Worm (Caenorhabditis elegans) whole organism, late embryonic: ENCODE results near the gene K10G4.5.
"Not testable (repeated sequence)": the region's sequence is repeated elsewhere in the genome, so short reads cannot be mapped to it uniquely, and the experiment has no call there.

ENCODE experiments used
- C08G9.2 ChIP-seq: sonication (generic microtip); optimal IDR thresholded peaks from 2 replicates; lab custom pipeline; 2016; ENCODE audit warnings: mild to moderate bottlenecking, missing genetic modification characterization, moderate library complexity, missing compliant biosample characterization
- C38D4.7 ChIP-seq: fragments of 200-800 bp; sonication (Bioruptor generic); optimal IDR thresholded peaks from 2 replicates; lab custom pipeline; 2018; ENCODE audit warnings: mild to moderate bottlenecking, missing genetic modification characterization, moderate library complexity, missing compliant biosample characterization
- F13H6.1 ChIP-seq: sonication (generic microtip); optimal IDR thresholded peaks from 2 replicates; lab custom pipeline; 2016; ENCODE audit warnings: missing genetic modification characterization, missing compliant biosample characterization
- K02D7.2 ChIP-seq: sonication (generic microtip); optimal IDR thresholded peaks from 2 replicates; lab custom pipeline; 2017; ENCODE audit warnings: mild to moderate bottlenecking, missing genetic modification characterization, missing compliant biosample characterization
- Y22D7AL.16 ChIP-seq: sonication (generic microtip); optimal IDR thresholded peaks from 2 replicates; lab custom pipeline; 2016; ENCODE audit warnings: missing genetic modification characterization, missing compliant biosample characterization
- ama-1 ChIP-seq: fragments of 150-350 bp; optimal IDR thresholded peaks from 2 replicates; lab custom pipeline; 2014
- ceh-18 ChIP-seq: sonication (generic microtip); optimal IDR thresholded peaks from 2 replicates; lab custom pipeline; 2016; ENCODE audit warnings: missing genetic modification characterization, missing compliant biosample characterization
- ceh-19 ChIP-seq: fragments of 200-800 bp; sonication (Bioruptor generic); optimal IDR thresholded peaks from 2 replicates; lab custom pipeline; 2018; ENCODE audit warnings: mild to moderate bottlenecking, missing genetic modification characterization, missing compliant biosample characterization
- ceh-22 ChIP-seq: sonication (generic microtip); optimal IDR thresholded peaks from 2 replicates; lab custom pipeline; 2017; ENCODE audit warnings: missing biosample characterization, missing genetic modification characterization
- ceh-31 ChIP-seq: sonication (generic microtip); optimal IDR thresholded peaks from 2 replicates; lab custom pipeline; 2016; ENCODE audit warnings: missing genetic modification characterization, missing compliant biosample characterization
- ceh-48 ChIP-seq: sonication (generic microtip); optimal IDR thresholded peaks from 2 replicates; lab custom pipeline; 2016; ENCODE audit warnings: missing genetic modification characterization, inconsistent platforms, missing compliant biosample characterization
- ceh-6 ChIP-seq: fragments of 200-800 bp; sonication (Bioruptor generic); optimal IDR thresholded peaks from 2 replicates; lab custom pipeline; 2018; ENCODE audit warnings: mild to moderate bottlenecking, missing genetic modification characterization, missing compliant biosample characterization
- che-1 ChIP-seq: sonication (generic microtip); optimal IDR thresholded peaks from 2 replicates; lab custom pipeline; 2016; ENCODE audit warnings: mild to moderate bottlenecking, missing genetic modification characterization, missing compliant biosample characterization
- dmd-4 ChIP-seq: sonication (generic microtip); optimal IDR thresholded peaks from 2 replicates; lab custom pipeline; 2016; ENCODE audit warnings: borderline replicate concordance, missing genetic modification characterization, missing compliant biosample characterization
- ets-4 ChIP-seq: sonication (generic microtip); optimal IDR thresholded peaks from 2 replicates; lab custom pipeline; 2016; ENCODE audit warnings: missing genetic modification characterization, missing compliant biosample characterization
- fax-1 ChIP-seq: sonication (generic microtip); optimal IDR thresholded peaks from 2 replicates; lab custom pipeline; 2016; ENCODE audit warnings: missing genotype, missing genetic modification characterization, missing compliant biosample characterization
- fkh-6 ChIP-seq: sonication (generic microtip); optimal IDR thresholded peaks from 2 replicates; lab custom pipeline; 2016; ENCODE audit warnings: missing genetic modification characterization, missing compliant biosample characterization
- hlh-13 ChIP-seq: fragments of 200-800 bp; sonication (Bioruptor generic); optimal IDR thresholded peaks from 2 replicates; lab custom pipeline; 2018; ENCODE audit warnings: mild to moderate bottlenecking, missing genetic modification characterization, missing compliant biosample characterization
- hlh-30 ChIP-seq: sonication (generic microtip); optimal IDR thresholded peaks from 2 replicates; lab custom pipeline; 2017; ENCODE audit warnings: antibody characterized with exemption, missing genetic modification characterization, missing compliant biosample characterization; ENCODE audit not compliant: insufficient read depth
- lin-11 ChIP-seq: fragments of 200-800 bp; sonication (Bioruptor generic); optimal IDR thresholded peaks from 2 replicates; lab custom pipeline; 2018; ENCODE audit warnings: mild to moderate bottlenecking, missing genetic modification characterization, missing compliant biosample characterization
- nhr-11 ChIP-seq: fragments of 150-350 bp; optimal IDR thresholded peaks from 2 replicates; lab custom pipeline; 2014; ENCODE audit warnings: missing biosample characterization, missing genetic modification characterization
- nhr-232 ChIP-seq: sonication (generic microtip); optimal IDR thresholded peaks from 2 replicates; lab custom pipeline; 2016; ENCODE audit warnings: missing genetic modification characterization, missing compliant biosample characterization
- pha-2 ChIP-seq: sonication (generic microtip); optimal IDR thresholded peaks from 2 replicates; lab custom pipeline; 2017; ENCODE audit warnings: mild to moderate bottlenecking, missing genetic modification characterization, missing compliant biosample characterization
- pha-4 ChIP-seq: fragments of 150-350 bp; optimal IDR thresholded peaks from 2 replicates; lab custom pipeline; 2018; ENCODE audit warnings: missing biosample characterization, missing genetic modification reagents, missing genetic modification characterization
- pros-1 ChIP-seq: fragments of 150-350 bp; optimal IDR thresholded peaks from 2 replicates; lab custom pipeline; 2014; ENCODE audit warnings: missing biosample characterization, missing genetic modification reagents, missing genetic modification characterization
- ref-2 ChIP-seq: sonication (generic microtip); optimal IDR thresholded peaks from 2 replicates; lab custom pipeline; 2016; ENCODE audit warnings: missing genetic modification characterization, missing compliant biosample characterization
- rnt-1 ChIP-seq: sonication (generic microtip); optimal IDR thresholded peaks from 2 replicates; lab custom pipeline; 2016; ENCODE audit warnings: missing genetic modification characterization, missing compliant biosample characterization
- sox-2 ChIP-seq: fragments of 200-800 bp; sonication (Bioruptor generic); IDR thresholded peaks from 2 replicates; pipeline ENCODE4 v1.3.6; 2022; ENCODE audit warnings: missing genetic modification reagents, missing genetic modification characterization, missing compliant biosample characterization
- sox-4 ChIP-seq: sonication (generic microtip); optimal IDR thresholded peaks from 2 replicates; lab custom pipeline; 2017; ENCODE audit warnings: mild to moderate bottlenecking, missing genetic modification characterization, inconsistent platforms, missing compliant biosample characterization
- syd-9 ChIP-seq: sonication (generic microtip); optimal IDR thresholded peaks from 2 replicates; lab custom pipeline; 2016; ENCODE audit warnings: mild to moderate bottlenecking, missing genetic modification characterization, moderate library complexity, missing compliant biosample characterization
- ttx-3 ChIP-seq: sonication (generic microtip); optimal IDR thresholded peaks from 2 replicates; lab custom pipeline; 2016; ENCODE audit warnings: missing genetic modification reagents, missing genetic modification characterization, missing compliant biosample characterization
- unc-3 ChIP-seq, 2 experiments: fragments of 200-800 bp in 1 of 2; sonication (Bioruptor generic) in 1 of 2; sonication (generic microtip) in 1 of 2; conservative IDR thresholded peaks in 1 of 2; optimal IDR thresholded peaks in 1 of 2; 2 replicates each; pipeline versions ENCODE4 v1.3.6 to Lab custom; 2016 to 2022; ENCODE audit warnings: missing compliant biosample characterization in 2 of 2, missing genetic modification characterization in 2 of 2, missing genetic modification reagents in 1 of 2
- unc-55 ChIP-seq: sonication (generic microtip); optimal IDR thresholded peaks from 2 replicates; lab custom pipeline; 2017; ENCODE audit warnings: missing biosample characterization, missing genetic modification reagents, missing genetic modification characterization
- zip-5 ChIP-seq: sonication (generic microtip); optimal IDR thresholded peaks from 2 replicates; lab custom pipeline; 2016; ENCODE audit warnings: missing genetic modification characterization, missing compliant biosample characterization
- ztf-16 ChIP-seq: sonication (generic microtip); optimal IDR thresholded peaks from 2 replicates; lab custom pipeline; 2017; ENCODE audit warnings: missing genetic modification characterization, missing compliant biosample characterization

K10G4.5 gene

DNA sequence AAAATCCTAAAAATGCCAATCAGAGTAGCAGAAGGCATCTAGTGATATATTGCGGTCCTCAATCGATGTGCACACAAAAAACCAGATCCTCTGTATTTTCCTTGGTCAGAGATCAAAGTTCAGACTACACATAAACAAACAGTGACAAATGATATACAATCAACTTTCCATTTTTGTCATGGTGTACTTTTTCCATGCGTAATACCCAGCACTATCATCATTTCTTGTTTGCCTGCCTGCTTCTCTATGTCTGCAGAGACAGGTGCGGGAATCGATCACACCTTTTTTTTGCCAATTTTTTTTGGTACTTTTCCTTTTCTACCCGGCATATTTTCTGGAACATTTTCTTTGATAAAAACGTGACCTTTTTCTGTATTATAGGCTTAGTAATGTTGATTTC lies 43.0 kb downstream of the K10G4.5 start:
- TF ChIP-seq unc-3 (GFP tag; conservative IDR thresholded peaks at IDR 0.05; lab: Robert Waterston, UW), result no peak
- no peak for TF ChIP-seq unc-3 (tag; optimal IDR thresholded peaks at IDR 0.05; lab: Kevin White, UChicago)
- no peak for TF ChIP-seq ztf-16
- no peak for TF ChIP-seq ceh-31
- TF ChIP-seq hlh-13 (GFP tag; lab: Kevin White, UChicago), result no peak
- TF ChIP-seq pros-1 (tag; lab: Kevin White, UChicago), result no peak
- no peak for TF ChIP-seq ceh-48 (tag; lab: Kevin White, UChicago)
- no peak for TF ChIP-seq ceh-22
- TF ChIP-seq, all 69 proteins: peak for 0

DNA sequence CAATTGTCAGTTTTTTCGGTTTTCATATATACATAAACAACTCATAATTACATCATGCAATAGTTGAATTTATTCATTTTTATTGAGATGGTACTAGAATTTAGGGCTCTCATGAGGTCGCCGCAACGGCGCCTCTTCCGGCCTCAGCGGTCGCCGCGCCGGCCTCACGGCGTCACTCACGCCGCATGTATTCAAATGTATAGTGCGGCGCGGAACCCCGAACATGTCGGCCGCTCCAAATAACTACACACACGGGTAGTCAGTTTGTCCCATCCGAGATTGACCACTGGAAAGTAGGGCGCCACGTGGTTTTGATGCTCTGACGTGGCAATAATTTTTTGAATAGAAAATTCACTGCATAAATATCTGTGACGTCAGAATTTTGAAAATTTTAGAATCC lies 43.6 kb downstream of the K10G4.5 start:
- no peak for TF ChIP-seq unc-55
- no peak for TF ChIP-seq hlh-13 (GFP tag; lab: Kevin White, UChicago)
- TF ChIP-seq C08G9.2 (tag; lab: Kevin White, UChicago), result no peak
- no peak for TF ChIP-seq che-1 (tag; lab: Kevin White, UChicago)
- no peak for TF ChIP-seq sox-4
- no peak for TF ChIP-seq fax-1 (tag; lab: Kevin White, UChicago)

DNA sequence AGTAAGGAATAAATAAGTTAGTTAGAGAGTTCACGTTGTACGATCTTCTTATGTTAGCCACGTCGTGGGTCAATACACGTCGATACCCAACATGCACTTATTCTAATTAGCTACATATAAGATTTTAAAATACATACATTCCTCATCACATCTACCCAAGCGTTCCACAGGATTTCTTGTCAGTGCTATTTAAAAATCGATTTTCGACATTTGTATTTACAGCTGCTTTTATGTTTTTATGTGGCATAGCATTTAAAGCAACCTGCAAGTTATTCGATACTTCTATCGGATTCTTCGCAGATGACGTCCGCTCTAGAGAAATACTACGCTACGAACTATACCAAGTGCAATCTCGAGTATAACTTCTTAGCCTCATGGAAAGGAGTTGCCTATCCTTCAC lies 45.8 kb downstream of the K10G4.5 start, which contains the start of gene srh-115:
srh-115 (plus strand) TSS at position 301 of the 400 bp plus-strand sequence.
- TF ChIP-seq ceh-19 (GFP tag; lab: Kevin White, UChicago) (no peak), sox-2 (no peak), ets-4 (tag; lab: Kevin White, UChicago) (no peak), syd-9 (no peak), pros-1 (tag; lab: Kevin White, UChicago) (no peak), pha-2 (no peak), ama-1 (lab: Kevin White, UChicago) (no peak), C38D4.7 (GFP tag; lab: Kevin White, UChicago) (no peak), zip-5 (no peak), ceh-6 (no peak)
- TF ChIP-seq, all 69 proteins: peak for 0

DNA sequence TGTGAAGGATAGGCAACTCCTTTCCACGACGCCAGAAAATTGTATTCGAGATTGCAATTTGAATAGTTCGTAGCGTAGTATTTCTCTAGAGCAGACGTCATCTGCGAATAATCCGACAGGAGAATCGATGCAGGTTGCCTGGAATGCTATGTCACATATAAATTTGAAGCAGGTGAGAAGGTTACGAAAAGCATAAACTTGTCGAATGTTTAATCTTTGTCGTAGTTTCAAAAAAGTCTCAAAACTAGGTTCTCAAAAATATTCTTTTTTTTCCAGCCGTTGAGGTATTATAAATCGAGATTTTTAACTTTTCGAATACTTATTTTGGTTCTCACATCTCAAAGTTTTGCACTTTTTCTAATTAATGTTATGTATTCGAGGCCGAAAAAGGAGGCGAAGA lies 46.2 kb downstream of the K10G4.5 start, which contains the start of gene srh-116:
srh-116 (minus strand) TSS at position 101 of the 400 bp plus-strand sequence.
- TF ChIP-seq hlh-30, pros-1, lin-11 (tag; lab: Kevin White, UChicago): not testable (repeated sequence)

DNA sequence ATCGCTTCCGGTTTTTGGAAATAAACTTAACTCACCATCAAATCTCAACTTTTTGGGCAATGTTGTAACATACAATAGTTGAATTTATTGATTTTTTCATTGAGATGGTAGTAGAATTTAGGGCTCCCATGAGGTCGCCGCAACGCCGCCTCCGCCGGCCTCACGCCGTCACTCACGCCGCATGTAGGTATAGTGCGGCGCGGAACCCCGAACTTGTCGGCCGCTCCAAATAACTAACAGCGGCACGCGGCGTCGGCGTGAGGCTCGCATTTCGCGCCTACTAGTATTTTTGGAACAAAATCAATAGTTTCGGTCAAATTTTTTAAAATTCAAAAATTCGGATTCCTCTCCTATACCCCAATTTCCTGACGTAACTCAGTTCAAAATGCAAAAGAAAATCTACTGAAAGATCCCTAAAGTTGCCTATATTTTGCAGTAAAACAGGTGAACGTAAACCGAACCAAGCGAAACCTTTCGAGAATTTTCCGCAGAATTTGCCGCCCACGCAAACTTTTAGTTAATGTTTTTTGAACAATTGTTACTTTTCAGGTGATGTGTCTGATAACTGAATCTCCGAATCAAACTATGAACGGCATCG lies 49.8 kb downstream of the K10G4.5 start, which contains the start of gene Y61B8A.6:
Y61B8A.6 (plus strand) TSS at position 548 of the 598 bp plus-strand sequence.
- TF ChIP-seq ceh-18 (tag; lab: Kevin White, UChicago) (no peak), pha-2 (no peak), pha-4 (no peak), fax-1 (tag; lab: Kevin White, UChicago) (no peak), Y22D7AL.16 (tag; lab: Kevin White, UChicago) (no peak), rnt-1 (tag; lab: Kevin White, UChicago) (no peak), ets-4 (tag; lab: Kevin White, UChicago) (no peak), ceh-31 (no peak), ref-2 (tag; lab: Kevin White, UChicago) (no peak), nhr-232 (tag; lab: Kevin White, UChicago) (no peak), F13H6.1 (tag; lab: Kevin White, UChicago) (no peak), che-1 (tag; lab: Kevin White, UChicago) (no peak), ttx-3 (no peak), C08G9.2 (tag; lab: Kevin White, UChicago) (no peak), fkh-6 (no peak), nhr-11 (tag; lab: Kevin White, UChicago) (no peak), K02D7.2 (tag; lab: Kevin White, UChicago) (no peak), dmd-4 (tag; lab: Kevin White, UChicago) (no peak)
